Worm (Caenorhabditis elegans) whole organism, midembryonic: ENCODE results near the gene F13E9.9.

Source experiments
- T22C8.4 ChIP-seq: fragments of 200-800 bp; sonication (Bioruptor generic); IDR thresholded peaks from 2 replicates; pipeline ENCODE4 v1.3.6; 2022; ENCODE audit warnings: missing genetic modification characterization, missing compliant biosample characterization
- cog-1 ChIP-seq: sonication (generic microtip); optimal IDR thresholded peaks from 2 replicates; lab custom pipeline; 2016; ENCODE audit warnings: missing genetic modification characterization, missing compliant biosample characterization
- flt-1 ChIP-seq: fragments of 200-800 bp; sonication (Bioruptor generic); IDR thresholded peaks from 2 replicates; pipeline ENCODE4 v1.3.6; 2022; ENCODE audit warnings: missing genetic modification characterization, missing compliant biosample characterization
- klf-2 ChIP-seq: fragments of 200-800 bp; sonication (Bioruptor generic); conservative IDR thresholded peaks from 2 replicates; pipeline ENCODE4 v1.3.6; 2022; ENCODE audit warnings: missing genetic modification reagents, missing genetic modification characterization, missing compliant biosample characterization
- med-1 ChIP-seq: sonication (generic microtip); optimal IDR thresholded peaks from 2 replicates; lab custom pipeline; 2017; ENCODE audit warnings: missing genetic modification characterization, mild to moderate bottlenecking, missing compliant biosample characterization, antibody characterized with exemption, missing genetic modification reagents; ENCODE audit not compliant: insufficient read depth
- ref-1 ChIP-seq: fragments of 200-800 bp; sonication (Bioruptor generic); conservative IDR thresholded peaks from 2 replicates; pipeline ENCODE4 v1.3.6; 2022; ENCODE audit warnings: missing genetic modification reagents, missing genetic modification characterization, missing compliant biosample characterization
- tab-1 ChIP-seq: fragments of 200-800 bp; sonication (Bioruptor generic); IDR thresholded peaks from 2 replicates; pipeline ENCODE4 v1.3.6; 2022; ENCODE audit warnings: missing genetic modification characterization, missing compliant biosample characterization
- ztf-23 ChIP-seq: fragments of 200-800 bp; sonication (Bioruptor generic); IDR thresholded peaks from 2 replicates; pipeline ENCODE4 v1.3.6; 2022; ENCODE audit warnings: missing genetic modification reagents, missing genetic modification characterization, missing compliant biosample characterization
- ztf-29 ChIP-seq: fragments of 200-800 bp; sonication (Bioruptor generic); IDR thresholded peaks from 2 replicates; pipeline ENCODE4 v1.3.6; 2022; ENCODE audit warnings: missing genetic modification reagents, missing genetic modification characterization, missing compliant biosample characterization

F13E9.9 gene

DNA sequence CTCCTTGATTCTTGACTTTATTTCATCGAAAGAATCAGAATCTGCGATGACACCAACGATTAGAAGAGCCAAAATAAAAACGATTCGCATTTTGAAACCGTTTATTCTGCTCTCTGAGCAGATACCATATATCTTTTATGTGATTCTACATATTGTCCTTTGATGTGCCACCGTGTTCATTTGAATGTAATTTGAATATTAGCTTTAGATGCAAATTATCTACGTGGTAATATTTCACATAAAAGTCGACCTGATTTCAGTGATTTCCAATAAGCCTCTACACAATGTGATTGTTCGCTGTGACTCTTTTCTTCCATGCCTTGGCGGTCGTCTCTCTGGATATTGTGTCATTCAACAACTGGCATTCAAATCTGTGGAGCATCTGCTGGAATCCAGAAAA lies at the start of gene F13E9.9, which contains the start of gene F13E9.19:
Gene F13E9.9, minus strand, starts transcription at position 101 of the 400 bp plus-strand sequence.
Gene F13E9.19, plus strand, starts transcription at position 316 of the 400 bp plus-strand sequence.
- TF ChIP-seq ref-1 (GFP tag; lab: Robert Waterston, UW) (no peak), T22C8.4 (GFP tag; lab: Robert Waterston, UW) (no peak), tab-1 (GFP tag; lab: Robert Waterston, UW) (no peak), cog-1 (no peak), ztf-29 (GFP tag; lab: Robert Waterston, UW) (no peak), klf-2 (no peak), ztf-23 (GFP tag; lab: Robert Waterston, UW) (no peak), flt-1 (GFP tag; lab: Robert Waterston, UW) (no peak), med-1 (no peak)

DNA sequence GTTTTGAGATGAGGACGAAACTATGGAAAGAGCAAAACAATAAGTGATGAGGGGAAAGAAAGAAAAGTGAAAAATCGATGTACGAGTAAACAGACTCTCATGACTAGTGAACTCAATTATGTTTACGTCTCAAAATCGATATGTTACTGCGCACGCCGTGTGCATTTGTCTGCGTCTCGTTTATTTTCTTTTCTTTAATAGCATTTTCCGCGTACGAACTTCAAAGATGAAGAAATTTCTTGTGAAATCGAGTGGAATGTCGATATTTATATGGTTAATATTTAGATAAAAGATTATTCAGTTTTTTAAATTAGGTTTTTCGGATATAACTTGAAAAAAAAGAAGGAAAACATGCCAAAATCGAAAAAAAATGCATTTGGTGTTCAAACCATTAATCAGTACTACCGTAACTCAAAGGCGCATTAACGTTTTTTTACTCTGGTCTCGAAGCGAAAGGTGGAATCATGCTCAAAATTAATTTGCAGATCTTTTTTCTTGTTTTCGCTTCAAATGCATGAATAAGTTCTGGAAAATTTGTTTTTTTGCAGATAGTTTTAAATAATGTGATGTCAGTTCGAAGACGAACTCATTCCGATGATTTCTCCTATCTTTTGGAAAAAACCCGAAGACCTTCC lies 38.0 kb upstream of the F13E9.9 start, which contains the start of gene fic-1:
Gene fic-1, plus strand, starts transcription at position 549 of the 635 bp plus-strand sequence.
- TF ChIP-seq flt-1 (GFP tag; lab: Robert Waterston, UW) = no peak
- peak; percentile 74 for TF ChIP-seq T22C8.4 (GFP tag; lab: Robert Waterston, UW)
- TF ChIP-seq med-1 = no peak
- no peak for TF ChIP-seq ztf-23 (GFP tag; lab: Robert Waterston, UW)
- no peak for TF ChIP-seq ztf-29 (GFP tag; lab: Robert Waterston, UW)
- no peak for TF ChIP-seq tab-1 (GFP tag; lab: Robert Waterston, UW)
- TF ChIP-seq ref-1 (GFP tag; lab: Robert Waterston, UW) = no peak
- no peak for TF ChIP-seq klf-2
- peak; percentile 25 for TF ChIP-seq cog-1

DNA sequence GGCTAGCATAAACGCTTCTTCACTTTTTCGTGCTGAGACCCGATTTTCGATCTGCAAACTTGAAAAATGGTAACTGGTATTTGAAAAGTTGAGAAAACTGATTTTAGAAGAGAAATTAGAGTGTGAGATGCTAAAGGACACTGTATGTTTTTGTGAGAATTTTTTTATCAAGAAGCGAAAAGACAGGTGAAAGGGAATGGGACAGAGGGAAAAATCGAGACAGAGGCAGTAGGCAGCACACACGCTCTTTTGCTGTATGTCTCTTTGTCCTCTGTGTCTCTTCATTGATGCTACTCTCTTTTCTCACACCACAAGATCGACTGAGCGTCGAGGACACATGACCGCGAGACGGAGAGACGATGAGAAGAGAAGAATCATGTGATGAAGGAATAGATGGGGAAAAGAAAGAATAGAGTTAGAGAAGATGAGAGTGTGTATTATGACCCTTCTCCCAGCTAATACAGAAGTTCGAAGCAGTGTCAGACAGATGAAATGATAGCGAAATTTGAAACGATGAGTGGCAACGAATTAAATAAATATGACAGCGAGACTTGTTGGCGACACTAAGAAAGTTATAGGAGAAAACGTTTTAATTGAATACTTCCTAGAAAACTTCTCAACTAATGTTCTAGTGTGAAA lies 37.0 kb upstream of the F13E9.9 start, which contains the start of gene lgg-2:
Gene lgg-2, minus strand, starts transcription at position 51 of the 639 bp plus-strand sequence.
- TF ChIP-seq tab-1 (GFP tag; lab: Robert Waterston, UW) = no peak
- no peak for TF ChIP-seq flt-1 (GFP tag; lab: Robert Waterston, UW)
- no peak for TF ChIP-seq ztf-29 (GFP tag; lab: Robert Waterston, UW)
- no peak for TF ChIP-seq med-1
- TF ChIP-seq cog-1 = peak; percentile 65

DNA sequence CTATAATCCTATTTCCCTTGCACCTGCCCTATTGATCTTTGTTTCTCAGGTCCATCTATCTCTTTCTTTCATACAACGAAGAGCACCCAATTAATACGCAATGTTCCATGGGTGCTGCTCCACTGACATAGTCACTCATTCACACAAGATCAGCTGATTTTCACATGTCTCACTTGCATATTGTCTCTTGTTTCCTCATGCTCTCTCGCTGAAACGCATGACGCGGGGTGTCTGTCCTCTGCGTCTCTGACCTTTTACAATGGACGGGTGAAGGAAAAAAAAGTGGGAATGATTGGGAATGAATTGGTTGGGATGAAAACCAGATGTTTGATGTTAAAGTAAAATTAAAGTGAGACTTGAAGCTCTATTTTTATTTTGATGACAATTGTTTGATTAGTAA lies 36.3 kb upstream of the F13E9.9 start:
- TF ChIP-seq ztf-29 (GFP tag; lab: Robert Waterston, UW) (no peak), flt-1 (GFP tag; lab: Robert Waterston, UW) (0 out of 2 replicates have a peak, but pooled peaks have one; percentile 34), klf-2 (no peak), ztf-23 (GFP tag; lab: Robert Waterston, UW) (0 out of 2 replicates have a peak, but pooled peaks have one; percentile 19), tab-1 (GFP tag; lab: Robert Waterston, UW) (no peak), cog-1 (peak; percentile 70)

DNA sequence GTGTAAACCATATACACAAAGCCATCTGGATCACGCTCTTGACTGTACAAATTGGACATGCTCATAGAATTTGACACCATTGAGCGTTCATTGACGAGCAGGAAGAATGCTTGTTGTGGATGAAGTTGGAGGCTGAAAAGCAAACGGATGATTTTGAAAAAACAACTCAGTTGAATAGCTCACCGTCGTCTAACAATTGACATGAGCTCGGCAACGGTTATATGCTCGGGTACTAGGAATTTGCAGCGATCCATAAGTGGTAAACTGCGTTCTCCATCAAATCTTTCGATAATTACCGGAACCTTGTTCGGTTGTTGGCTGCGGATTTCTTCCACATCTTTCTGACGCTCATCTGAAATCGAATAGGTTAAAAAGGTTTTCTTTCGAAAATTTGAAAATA lies 35.8 kb upstream of the F13E9.9 start:
- TF ChIP-seq med-1 = no peak
- no peak for TF ChIP-seq ztf-23 (GFP tag; lab: Robert Waterston, UW)
- no peak for TF ChIP-seq ref-1 (GFP tag; lab: Robert Waterston, UW)
- no peak for TF ChIP-seq T22C8.4 (GFP tag; lab: Robert Waterston, UW)
- TF ChIP-seq tab-1 (GFP tag; lab: Robert Waterston, UW) = no peak
- no peak for TF ChIP-seq flt-1 (GFP tag; lab: Robert Waterston, UW)
- TF ChIP-seq cog-1 = no peak
- TF ChIP-seq klf-2 = no peak
- TF ChIP-seq ztf-29 (GFP tag; lab: Robert Waterston, UW) = no peak

DNA sequence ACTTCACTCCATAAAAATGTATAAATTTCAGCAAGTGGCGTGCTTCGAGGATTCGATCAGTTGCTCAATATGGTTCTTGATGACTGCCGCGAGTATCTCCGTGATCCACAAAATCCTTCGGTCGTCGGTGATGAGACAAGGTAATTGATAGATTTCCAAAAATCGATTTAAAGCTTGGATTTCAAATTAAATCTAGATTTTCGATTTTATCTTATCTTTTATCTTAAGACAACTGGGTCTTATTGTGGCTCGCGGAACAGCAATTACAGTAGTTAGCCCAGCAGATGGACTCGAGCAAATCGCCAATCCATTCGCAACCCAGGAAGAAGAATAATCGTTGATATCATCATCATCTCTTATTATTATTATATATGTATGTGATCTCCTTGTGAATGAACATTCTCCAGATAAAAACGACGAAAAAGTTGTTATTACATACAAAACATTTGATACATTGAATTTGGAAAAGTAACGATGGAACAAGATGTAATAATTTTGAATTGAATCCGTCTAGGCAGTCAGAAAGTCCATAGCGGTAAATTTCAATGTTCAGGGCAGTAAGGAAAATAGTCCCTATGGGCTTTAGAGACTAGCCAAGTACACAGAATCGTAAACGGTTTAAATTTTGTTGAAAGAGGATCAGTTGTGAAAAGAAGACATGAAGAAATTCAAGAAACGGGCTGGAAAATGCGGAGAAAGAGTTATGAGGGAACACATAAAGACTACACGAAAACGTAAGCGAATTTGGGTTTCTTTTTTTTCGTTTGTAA lies 35.0 kb upstream of the F13E9.9 start:
- TF ChIP-seq med-1 (no peak), ztf-23 (GFP tag; lab: Robert Waterston, UW) (no peak), tab-1 (GFP tag; lab: Robert Waterston, UW) (no peak), flt-1 (GFP tag; lab: Robert Waterston, UW) (0 out of 2 replicates have a peak, but pooled peaks have one; percentile 17)

DNA sequence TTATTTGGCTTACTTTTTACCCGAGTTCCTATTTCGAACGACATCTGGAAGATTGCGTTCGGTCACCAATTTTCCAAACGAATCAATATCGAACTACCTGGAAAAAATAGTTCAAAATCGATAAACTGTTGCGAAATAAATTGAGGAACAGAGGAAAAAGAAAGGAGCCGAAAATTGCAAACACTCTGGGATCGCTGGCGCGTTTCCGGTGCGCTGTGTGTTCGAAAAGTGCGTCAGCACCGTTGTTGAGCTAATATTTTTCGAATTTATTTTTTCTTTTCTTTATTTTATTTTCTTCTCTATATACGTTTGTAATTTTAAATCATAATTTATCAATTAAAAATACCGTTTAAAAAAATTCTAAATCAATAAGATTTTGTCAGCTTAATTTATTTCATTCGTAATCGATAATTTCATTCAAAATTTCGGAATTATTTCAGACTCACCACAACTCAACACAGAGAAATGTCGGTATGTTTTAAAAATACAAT lies 34.1 kb upstream of the F13E9.9 start, which contains the start of the genes dnc-1 and lsm-7:
Gene dnc-1, minus strand, starts transcription at position 142 of the 491 bp plus-strand sequence.
Gene lsm-7, plus strand, starts transcription at position 441 of the 491 bp plus-strand sequence.
- TF ChIP-seq ref-1 (GFP tag; lab: Robert Waterston, UW) (no peak), flt-1 (GFP tag; lab: Robert Waterston, UW) (0 out of 2 replicates have a peak, but pooled peaks have one; percentile 37), cog-1 (peak; percentile 35), med-1 (no peak)

DNA sequence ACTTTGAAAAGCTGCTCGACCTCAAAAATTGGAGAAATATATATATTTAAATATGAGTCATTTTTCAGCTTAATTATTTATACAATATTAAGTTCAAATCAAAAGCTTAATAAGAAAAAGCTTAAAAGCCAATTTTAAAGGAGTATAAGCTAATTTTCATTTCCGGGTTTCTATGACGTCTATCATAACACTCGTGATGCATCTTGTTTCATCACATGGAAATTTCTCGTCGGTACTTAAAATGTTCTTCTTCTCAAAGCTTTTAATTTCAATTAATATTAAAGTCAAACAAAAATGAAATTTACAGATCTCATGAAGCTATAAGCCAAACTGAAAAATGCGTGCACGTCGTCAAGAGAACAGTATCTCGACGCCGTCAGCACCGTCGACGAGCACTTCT lies 20.8 kb upstream of the F13E9.9 start, which contains the start of gene rbr-2:
Gene rbr-2, plus strand, starts transcription at position 301 of the 400 bp plus-strand sequence.
- TF ChIP-seq klf-2 (no peak), flt-1 (GFP tag; lab: Robert Waterston, UW) (no peak), ref-1 (GFP tag; lab: Robert Waterston, UW) (no peak), ztf-29 (GFP tag; lab: Robert Waterston, UW) (no peak), med-1 (no peak), cog-1 (no peak), ztf-23 (GFP tag; lab: Robert Waterston, UW) (no peak), tab-1 (GFP tag; lab: Robert Waterston, UW) (no peak), T22C8.4 (GFP tag; lab: Robert Waterston, UW) (no peak)
